Worm (Caenorhabditis elegans) whole organism, L4/young adult: ENCODE results near the gene ttr-7.

Experiments
- W03F9.2 ChIP-seq: fragments of 150-350 bp; optimal IDR thresholded peaks from 2 replicates; lab custom pipeline; 2014; ENCODE audit warnings: missing biosample characterization, missing genetic modification characterization
- dao-5 ChIP-seq: sonication (generic microtip); optimal IDR thresholded peaks from 2 replicates; lab custom pipeline; 2016; ENCODE audit warnings: missing genotype, missing genetic modification characterization, moderate library complexity, missing compliant biosample characterization
- him-1 ChIP-seq: sonication (generic microtip); optimal IDR thresholded peaks from 2 replicates; lab custom pipeline; 2016; ENCODE audit warnings: missing genotype, missing genetic modification reagents, missing genetic modification characterization, missing compliant biosample characterization

DNA sequence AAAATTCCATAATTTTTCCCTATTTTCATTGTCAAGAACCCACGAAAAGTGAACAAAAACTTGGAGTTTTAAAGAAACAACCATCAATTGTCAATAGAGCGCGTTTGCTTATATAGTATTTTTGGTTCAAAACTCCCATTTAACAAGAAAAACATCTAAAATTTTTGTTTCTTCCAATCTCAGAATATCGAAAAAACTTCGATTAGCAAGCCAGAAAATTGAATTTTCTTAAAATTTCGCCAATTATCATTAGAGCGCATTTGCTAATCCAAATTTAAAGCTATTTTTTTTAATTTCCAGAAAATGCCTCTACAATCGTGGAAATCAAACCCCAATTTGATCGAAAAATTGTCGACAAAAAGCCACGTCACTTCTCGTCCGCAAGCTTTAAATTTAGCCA lies 40.6 kb downstream of the ttr-7 start, which contains the start of gene orai-1:
- TF ChIP-seq him-1: no peak
- TF ChIP-seq W03F9.2: no peak
- no peak for TF ChIP-seq dao-5
